Fruit fly (Drosophila melanogaster) whole organism, wandering third instar larva: Measurements from ENCODE around the gene Tg.
A peak's percentile ranks its signal among the peaks of the same experiment; 100 is the strongest.

Source experiments
- Abd-B ChIP-seq: fragments of >200 bp; optimal IDR thresholded peaks from 2 replicates; lab custom pipeline; 2017; ENCODE audit warnings: missing biosample characterization, missing genetic modification characterization
- CG32264 ChIP-seq: fragments of 200-800 bp; sonication (Bioruptor generic); optimal IDR thresholded peaks from 2 replicates; lab custom pipeline; 2016; ENCODE audit warnings: missing biosample characterization, missing genetic modification characterization
- CG9705 ChIP-seq: fragments of 200-800 bp; sonication (Bioruptor generic); optimal IDR thresholded peaks from 2 replicates; lab custom pipeline; 2018; ENCODE audit warnings: missing biosample characterization, mild to moderate bottlenecking, missing genetic modification characterization
- CrebA ChIP-seq: fragments of 200-800 bp; sonication (Bioruptor generic); optimal IDR thresholded peaks from 2 replicates; lab custom pipeline; 2016; ENCODE audit warnings: missing biosample characterization, mild to moderate bottlenecking, missing genetic modification characterization, borderline replicate concordance
- Dif ChIP-seq: fragments of 200-275, 200-300 bp; sonication (Bioruptor generic); optimal IDR thresholded peaks from 2 replicates; lab custom pipeline; 2018; ENCODE audit warnings: missing biosample characterization, missing genetic modification characterization; ENCODE audit not compliant: partially characterized antibody
- GATAd ChIP-seq: sonication (Bioruptor generic); optimal IDR thresholded peaks from 2 replicates; lab custom pipeline; 2016; ENCODE audit warnings: missing biosample characterization, missing genetic modification characterization
- HLH106 ChIP-seq: fragments of 200-800 bp; optimal IDR thresholded peaks from 3 replicates; lab custom pipeline; 2019; ENCODE audit warnings: missing biosample characterization, mild to moderate bottlenecking, missing genetic modification characterization, moderate library complexity
- Hnf4 ChIP-seq: fragments of 200-800 bp; sonication (Bioruptor generic); optimal IDR thresholded peaks from 2 replicates; lab custom pipeline; 2016; ENCODE audit warnings: missing biosample characterization, mild to moderate bottlenecking, missing genetic modification characterization
- Hr83 ChIP-seq: fragments of 200-300 bp; sonication (Bioruptor generic); optimal IDR thresholded peaks from 2 replicates; lab custom pipeline; 2016; ENCODE audit warnings: missing biosample characterization, mild to moderate bottlenecking, missing genetic modification characterization, moderate library complexity; ENCODE audit not compliant: poor library complexity, severe bottlenecking
- Jra ChIP-seq: sonication (Bioruptor generic); optimal IDR thresholded peaks from 2 replicates; lab custom pipeline; 2016; ENCODE audit warnings: missing biosample characterization, missing genetic modification characterization
- Mio ChIP-seq: sonication (Bioruptor generic); optimal IDR thresholded peaks from 2 replicates; lab custom pipeline; 2016; ENCODE audit warnings: missing biosample characterization, missing genetic modification characterization
- Myc ChIP-seq: fragments of >200 bp; optimal IDR thresholded peaks from 2 replicates; lab custom pipeline; 2017
- N ChIP-seq: fragments of >200 bp; optimal IDR thresholded peaks from 2 replicates; lab custom pipeline; 2018; ENCODE audit warnings: missing biosample characterization, missing external identifiers, missing genetic modification characterization
- OdsH ChIP-seq: fragments of 200-800 bp; sonication (Bioruptor generic); optimal IDR thresholded peaks from 2 replicates; lab custom pipeline; 2016; ENCODE audit warnings: missing biosample characterization, mild to moderate bottlenecking, missing genetic modification characterization
- Rel ChIP-seq, 2 experiments: fragments of 200-800 bp; sonication (Bioruptor generic) in 1 of 2; optimal IDR thresholded peaks; 2 replicates in 1 of 2; 3 replicates in 1 of 2; lab custom pipeline; 2016 to 2019; ENCODE audit warnings: mild to moderate bottlenecking in 2 of 2, missing biosample characterization in 2 of 2, missing genetic modification characterization in 2 of 2, moderate library complexity in 1 of 2
- Sp1 ChIP-seq: fragments of 200-800 bp; sonication (Bioruptor generic); optimal IDR thresholded peaks from 3 replicates; lab custom pipeline; 2019; ENCODE audit warnings: missing biosample characterization, mild to moderate bottlenecking, missing genetic modification characterization, moderate library complexity
- br ChIP-seq: fragments of 200-800 bp; sonication (Bioruptor generic); optimal IDR thresholded peaks from 2 replicates; lab custom pipeline; 2016; ENCODE audit warnings: missing biosample characterization, missing genetic modification characterization
- brk ChIP-seq: fragments of 200-800 bp; sonication (Bioruptor generic); optimal IDR thresholded peaks from 2 replicates; lab custom pipeline; 2016; ENCODE audit warnings: missing biosample characterization, mild to moderate bottlenecking, missing genetic modification characterization
- dl ChIP-seq, 2 experiments: fragments of 175-275, 200-275 bp in 1 of 2; fragments of 200-275 bp in 1 of 2; sonication (Bioruptor generic); optimal IDR thresholded peaks; lab custom pipeline; 2018; ENCODE audit warnings: mild to moderate bottlenecking in 2 of 2, missing biosample characterization in 2 of 2, missing genetic modification characterization in 2 of 2, moderate library complexity in 2 of 2; ENCODE audit not compliant: partially characterized antibody in 2 of 2, insufficient read depth in 1 of 2
- dsf ChIP-seq: sonication (Bioruptor generic); optimal IDR thresholded peaks from 2 replicates; lab custom pipeline; 2016; ENCODE audit warnings: missing biosample characterization, missing genetic modification characterization, borderline replicate concordance
- ey ChIP-seq: fragments of 200-800 bp; sonication (Bioruptor generic); optimal IDR thresholded peaks from 2 replicates; lab custom pipeline; 2016; ENCODE audit warnings: missing biosample characterization, missing genetic modification characterization
- fru ChIP-seq: fragments of 200-800 bp; sonication (Bioruptor generic); optimal IDR thresholded peaks from 3 replicates; lab custom pipeline; 2016; ENCODE audit warnings: missing biosample characterization, mild to moderate bottlenecking, missing genetic modification characterization
- h ChIP-seq: fragments of 200-800 bp; sonication (Bioruptor generic); optimal IDR thresholded peaks from 3 replicates; lab custom pipeline; 2016; ENCODE audit warnings: missing biosample characterization, mild to moderate bottlenecking, missing genetic modification characterization
- jim ChIP-seq: fragments of 175-275, 200-325 bp; sonication (Bioruptor generic); optimal IDR thresholded peaks from 2 replicates; lab custom pipeline; 2016; ENCODE audit warnings: missing biosample characterization, mild to moderate bottlenecking, missing genetic modification characterization
- lola ChIP-seq: fragments of >200 bp; optimal IDR thresholded peaks from 2 replicates; lab custom pipeline; 2017; ENCODE audit warnings: missing biosample characterization, missing genetic modification characterization
- pan ChIP-seq: fragments of >200 bp; optimal IDR thresholded peaks from 2 replicates; lab custom pipeline; 2017
- psq ChIP-seq: fragments of 200-800 bp; sonication (Bioruptor generic); optimal IDR thresholded peaks from 3 replicates; lab custom pipeline; 2017; ENCODE audit warnings: missing biosample characterization, mild to moderate bottlenecking, missing genetic modification characterization, moderate library complexity
- rgr ChIP-seq: fragments of 200-800 bp; sonication (Bioruptor generic); optimal IDR thresholded peaks from 3 replicates; lab custom pipeline; 2016; ENCODE audit warnings: missing biosample characterization, mild to moderate bottlenecking, missing genetic modification characterization
- sage ChIP-seq: fragments of 200-800 bp; sonication (Bioruptor generic); optimal IDR thresholded peaks from 2 replicates; lab custom pipeline; 2016; ENCODE audit warnings: missing biosample characterization, mild to moderate bottlenecking, missing genetic modification characterization
- tai ChIP-seq: sonication (Bioruptor generic); optimal IDR thresholded peaks from 2 replicates; lab custom pipeline; 2016; ENCODE audit warnings: missing biosample characterization, missing genetic modification characterization
- usp ChIP-seq: fragments of >200 bp; optimal IDR thresholded peaks from 2 replicates; lab custom pipeline; 2017; ENCODE audit warnings: missing biosample characterization, missing genetic modification characterization
- woc ChIP-seq: sonication (Bioruptor generic); optimal IDR thresholded peaks from 2 replicates; lab custom pipeline; 2016; ENCODE audit warnings: missing biosample characterization, mild to moderate bottlenecking, missing genetic modification characterization

Gene Tg

dm6 chr2L:7986210-7986609 lies 25.0 kb upstream of the Tg start:
- TF ChIP-seq brk (GFP tag; lab: Kevin White, UChicago) (no peak), dl (GFP tag; optimal IDR thresholded peaks at IDR 0.05; lab: Kevin White, UChicago; ENCODE audit: insufficient read depth in 1 of 2, partially characterized antibody in 2 of 2) (no peak), tai (no peak), Hnf4 (GFP tag; lab: Kevin White, UChicago) (no peak), N (GFP tag; lab: Kevin White, UChicago) (no peak), br (no peak), CG9705 (GFP tag; lab: Kevin White, UChicago) (no peak), pan (lab: Kevin White, UChicago) (no peak), CrebA (GFP tag; lab: Kevin White, UChicago) (no peak), dsf (GFP tag; lab: Kevin White, UChicago) (no peak), rgr (GFP tag; lab: Kevin White, UChicago) (no peak), sage (GFP tag; lab: Kevin White, UChicago) (no peak), fru (no peak), ey (GFP tag; lab: Kevin White, UChicago) (no peak), woc (GFP tag; lab: Kevin White, UChicago) (no peak), GATAd (no peak), Jra (GFP tag; lab: Kevin White, UChicago) (no peak)

- TF ChIP-seq woc (GFP tag; lab: Kevin White, UChicago) (no peak), ey (GFP tag; lab: Kevin White, UChicago) (no peak), psq (GFP tag; lab: Kevin White, UChicago) (no peak), Dif (GFP tag; lab: Kevin White, UChicago) (no peak), br (no peak), brk (GFP tag; lab: Kevin White, UChicago) (no peak), dl (GFP tag; optimal IDR thresholded peaks at IDR 0.05; lab: Kevin White, UChicago; ENCODE audit: insufficient read depth in 1 of 2, partially characterized antibody in 2 of 2) (no peak)
These were observed 21.3 kb upstream of the Tg start for dm6 chr2L:7989868-7990267.

dm6 chr2L:7990720-7991119 lies 20.5 kb upstream of the Tg start:
- no peak for TF ChIP-seq brk (GFP tag; lab: Kevin White, UChicago)
- no peak for TF ChIP-seq HLH106
- TF ChIP-seq rgr (GFP tag; lab: Kevin White, UChicago), result no peak
- TF ChIP-seq dl (GFP tag; optimal IDR thresholded peaks at IDR 0.05; lab: Kevin White, UChicago; ENCODE audit: insufficient read depth in 1 of 2, partially characterized antibody in 2 of 2), result no peak
- no peak for TF ChIP-seq OdsH (GFP tag; lab: Kevin White, UChicago)
- no peak for TF ChIP-seq sage (GFP tag; lab: Kevin White, UChicago)
- no peak for TF ChIP-seq jim (GFP tag; lab: Kevin White, UChicago)
- TF ChIP-seq Sp1 (GFP tag; lab: Kevin White, UChicago), result no peak
- TF ChIP-seq lola (GFP tag; lab: Kevin White, UChicago), result no peak
- TF ChIP-seq fru, result no peak
- TF ChIP-seq dsf (GFP tag; lab: Kevin White, UChicago), result no peak
- no peak for TF ChIP-seq Hnf4 (GFP tag; lab: Kevin White, UChicago)
- no peak for TF ChIP-seq Jra (GFP tag; lab: Kevin White, UChicago)
- no peak for TF ChIP-seq pan (lab: Kevin White, UChicago)
- TF ChIP-seq Dif (GFP tag; lab: Kevin White, UChicago), result no peak
- no peak for TF ChIP-seq usp (GFP tag; lab: Kevin White, UChicago)
- TF ChIP-seq Myc (lab: Kevin White, UChicago), result no peak
- TF ChIP-seq, all 38 proteins: peak for 0

- TF ChIP-seq Mio (GFP tag; lab: Kevin White, UChicago) (no peak), HLH106 (peak; percentile 4), Sp1 (GFP tag; lab: Kevin White, UChicago) (no peak), Myc (lab: Kevin White, UChicago) (no peak), Hr83 (peak; percentile 51), sage (GFP tag; lab: Kevin White, UChicago) (no peak), Abd-B (GFP tag; lab: Kevin White, UChicago) (no peak), dl (GFP tag; optimal IDR thresholded peaks at IDR 0.05; lab: Kevin White, UChicago; ENCODE audit: insufficient read depth in 1 of 2, partially characterized antibody in 2 of 2) (peak; percentile 26 to 69), woc (GFP tag; lab: Kevin White, UChicago) (no peak), lola (GFP tag; lab: Kevin White, UChicago) (no peak), N (GFP tag; lab: Kevin White, UChicago) (no peak), tai (no peak), Hnf4 (GFP tag; lab: Kevin White, UChicago) (no peak), CG32264 (no peak), Dif (GFP tag; lab: Kevin White, UChicago) (peak; percentile 46), h (GFP tag; lab: Kevin White, UChicago) (no peak), CG9705 (GFP tag; lab: Kevin White, UChicago) (no peak), Rel (GFP tag; optimal IDR thresholded peaks at IDR 0.05; lab: Kevin White, UChicago) (no peak), Rel (tag; optimal IDR thresholded peaks at IDR 0.05; lab: Kevin White, UChicago) (no peak)
- TF ChIP-seq, all 38 proteins: peak for 4
These were observed 19.8 kb upstream of the Tg start for dm6 chr2L:7991391-7991876.
